Worm (Caenorhabditis elegans): ENCODE data around the gene nmur-3.

ce11 chrX:4498478-4498877 lies 32.2 kb downstream of the nmur-3 start:
- TF ChIP-seq nhr-11 (tag; optimal IDR thresholded peaks at IDR 0.05), result no peak
- TF ChIP-seq fax-1 (tag; optimal IDR thresholded peaks at IDR 0.05), result no peak
- no peak for TF ChIP-seq ref-2 (tag; optimal IDR thresholded peaks at IDR 0.05)
- no peak for TF ChIP-seq nfya-1 (tag; optimal IDR thresholded peaks at IDR 0.05)
- TF ChIP-seq hlh-6 (tag; optimal IDR thresholded peaks at IDR 0.05), result no peak
- no peak for TF ChIP-seq pag-3 (tag; optimal IDR thresholded peaks at IDR 0.05; ENCODE audit: borderline replicate concordance)
- TF ChIP-seq F13H6.1 (tag; optimal IDR thresholded peaks at IDR 0.05), result no peak
- no peak for TF ChIP-seq fkh-10 (GFP tag; optimal IDR thresholded peaks at IDR 0.05)
